Fruit fly (Drosophila melanogaster): ENCODE results near the gene CG8475.
A peak's percentile ranks its signal among the peaks of the same experiment; 100 is the strongest.

Gene CG8475

DNA sequence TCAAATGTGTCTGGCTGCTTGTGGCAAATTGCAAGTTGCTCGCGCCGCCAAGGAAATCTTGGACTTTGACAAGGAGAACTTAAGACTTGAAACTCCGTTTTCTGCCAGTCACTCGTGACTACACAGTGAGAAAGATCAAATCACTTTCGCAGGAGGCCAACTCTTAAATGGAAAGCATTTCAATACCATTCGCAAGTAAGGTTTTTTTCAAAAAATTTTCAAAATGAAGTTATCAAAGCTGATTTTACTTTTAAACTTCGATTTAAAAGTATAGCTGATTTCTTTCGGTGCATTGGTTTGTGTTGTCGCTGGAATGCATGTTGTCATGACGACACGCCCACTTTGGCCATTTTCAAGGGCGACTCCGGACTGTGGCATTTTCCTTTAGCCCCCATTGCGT is 35.7 kb upstream of the CG8475 start (continued):
- TF ChIP-seq HHEX (GFP tag; optimal IDR thresholded peaks at IDR 0.05) (no peak), Atf6 (GFP tag; IDR thresholded peaks at IDR 0.05) (0 out of 2 replicates have a peak, but pooled peaks have one; percentile 15), ci (GFP tag; IDR thresholded peaks at IDR 0.05) (peak; percentile 55; the same call in 1 of the 3 replicates), CG7987 (GFP tag; optimal IDR thresholded peaks at IDR 0.05) (no peak), CG2120 (GFP tag; optimal IDR thresholded peaks at IDR 0.05) (no peak), chm (GFP tag; IDR thresholded peaks at IDR 0.05) (no peak), Asciz (GFP tag; optimal IDR thresholded peaks at IDR 0.05) (no peak), CG14860 (GFP tag; IDR thresholded peaks at IDR 0.05; ENCODE audit: partially characterized antibody) (no peak), CG4424 (GFP tag; optimal IDR thresholded peaks at IDR 0.05) (no peak), abd-A (tag; optimal IDR thresholded peaks at IDR 0.05) (no peak), CG7357 (GFP tag; IDR thresholded peaks at IDR 0.05) (no peak), CG15269 (tag; optimal IDR thresholded peaks at IDR 0.05) (no peak), bbx (GFP tag; IDR thresholded peaks at IDR 0.05; ENCODE audit: partially characterized antibody) (no peak), trh (GFP tag; optimal IDR thresholded peaks at IDR 0.05) (no peak), Hr51 (GFP tag; optimal IDR thresholded peaks at IDR 0.05) (no peak), amos (GFP tag; IDR thresholded peaks at IDR 0.05; ENCODE audit: partially characterized antibody) (no peak), NFAT (GFP tag; IDR thresholded peaks at IDR 0.05) (no peak), CG4820 (GFP tag; optimal IDR thresholded peaks at IDR 0.05) (no peak), CG6854 (GFP tag; optimal IDR thresholded peaks at IDR 0.05) (no peak), GATAe (GFP tag; conservative IDR thresholded peaks at IDR 0.05) (no peak), CG6813 (GFP tag; optimal IDR thresholded peaks at IDR 0.05) (no peak), CG10543 (GFP tag; optimal IDR thresholded peaks at IDR 0.05) (no peak), CG4328 (GFP tag; optimal IDR thresholded peaks at IDR 0.05) (no peak), HLH54F (GFP tag; optimal IDR thresholded peaks at IDR 0.05) (no peak), Nf-YC (tag; optimal IDR thresholded peaks at IDR 0.05) (no peak), CTCF (GFP tag; optimal IDR thresholded peaks at IDR 0.05) (no peak), CG17328 (GFP tag; IDR thresholded peaks at IDR 0.05) (0 out of 2 replicates have a peak, but pooled peaks have one; percentile 10), otp (GFP tag; IDR thresholded peaks at IDR 0.05) (no peak), hb (GFP tag; IDR thresholded peaks at IDR 0.05; ENCODE audit: partially characterized antibody) (no peak), chn (GFP tag; optimal IDR thresholded peaks at IDR 0.05) (no peak), Rfx (GFP tag; IDR thresholded peaks at IDR 0.05) (peak; percentile 25; the same call in 1 of the 2 replicates), NC2α (GFP tag; optimal IDR thresholded peaks at IDR 0.05) (no peak), exex (tag; optimal IDR thresholded peaks at IDR 0.05) (no peak), CG7786 (GFP tag; optimal IDR thresholded peaks at IDR 0.05) (no peak), Fer2 (tag; optimal IDR thresholded peaks at IDR 0.05) (no peak), eve (GFP tag; optimal IDR thresholded peaks at IDR 0.05) (no peak), Sox102F (GFP tag; optimal IDR thresholded peaks at IDR 0.05) (peak; percentile 27), lbe (GFP tag; optimal IDR thresholded peaks at IDR 0.05) (no peak), kay (GFP tag; optimal IDR thresholded peaks at IDR 0.05) (no peak), Mes4 (GFP tag; optimal IDR thresholded peaks at IDR 0.05) (no peak), Mrtf (GFP tag; IDR thresholded peaks at IDR 0.05) (no peak; the same call in 2 of the 3 replicates), CG5245 (GFP tag; optimal IDR thresholded peaks at IDR 0.05) (no peak), toy (GFP tag; IDR thresholded peaks at IDR 0.05) (no peak), Kr (GFP tag; optimal IDR thresholded peaks at IDR 0.05) (no peak), CG6765 (GFP tag; optimal IDR thresholded peaks at IDR 0.05) (no peak), rib (GFP tag; IDR thresholded peaks at IDR 0.05) (no peak), ranshi (GFP tag; IDR thresholded peaks at IDR 0.05) (no peak), kni (GFP tag; optimal IDR thresholded peaks at IDR 0.05) (no peak), Doc3 (GFP tag; IDR thresholded peaks at IDR 0.05; ENCODE audit: partially characterized antibody) (no peak), Ada2b (GFP tag; IDR thresholded peaks at IDR 0.05) (0 out of 2 replicates have a peak, but pooled peaks have one; percentile 24), CG18011 (GFP tag; optimal IDR thresholded peaks at IDR 0.05) (no peak), sr (GFP tag; IDR thresholded peaks at IDR 0.05) (0 out of 3 replicates have a peak, but pooled peaks have one; percentile 4)
